Worm (Caenorhabditis elegans): ENCODE results near the gene C35B8.3.

- TF ChIP-seq mef-2 (tag; optimal IDR thresholded peaks at IDR 0.05) = no peak
- TF ChIP-seq lir-3 (tag; optimal IDR thresholded peaks at IDR 0.05; ENCODE audit: poor library complexity) = no peak
- no peak for TF ChIP-seq nhr-28 (tag; optimal IDR thresholded peaks at IDR 0.05)
- TF ChIP-seq nhr-71 (tag; optimal IDR thresholded peaks at IDR 0.05) = no peak
- no peak for TF ChIP-seq ama-1 (optimal IDR thresholded peaks at IDR 0.05)
- TF ChIP-seq dpl-1 (GFP tag; optimal IDR thresholded peaks at IDR 0.05) = no peak
- TF ChIP-seq hlh-17 (GFP tag; optimal IDR thresholded peaks at IDR 0.05; ENCODE audit: borderline replicate concordance) = no peak
- no peak for TF ChIP-seq fkh-10 (GFP tag; optimal IDR thresholded peaks at IDR 0.05)
Observed at ce11 chrX:9208492-9208891, 5.2 kb upstream of the C35B8.3 start.
